Worm (Caenorhabditis elegans) whole organism, midembryonic: ENCODE data around the gene nspc-1.

Experiments
- T22C8.4 ChIP-seq: fragments of 200-800 bp; sonication (Bioruptor generic); IDR thresholded peaks from 2 replicates; pipeline ENCODE4 v1.3.6; 2022; ENCODE audit warnings: missing genetic modification characterization, missing compliant biosample characterization
- flt-1 ChIP-seq: fragments of 200-800 bp; sonication (Bioruptor generic); IDR thresholded peaks from 2 replicates; pipeline ENCODE4 v1.3.6; 2022; ENCODE audit warnings: missing genetic modification characterization, missing compliant biosample characterization
- klf-2 ChIP-seq: fragments of 200-800 bp; sonication (Bioruptor generic); conservative IDR thresholded peaks from 2 replicates; pipeline ENCODE4 v1.3.6; 2022; ENCODE audit warnings: missing genetic modification reagents, missing genetic modification characterization, missing compliant biosample characterization
- med-1 ChIP-seq: sonication (generic microtip); optimal IDR thresholded peaks from 2 replicates; lab custom pipeline; 2017; ENCODE audit warnings: missing genetic modification characterization, mild to moderate bottlenecking, missing compliant biosample characterization, antibody characterized with exemption, missing genetic modification reagents; ENCODE audit not compliant: insufficient read depth
- ref-1 ChIP-seq: fragments of 200-800 bp; sonication (Bioruptor generic); conservative IDR thresholded peaks from 2 replicates; pipeline ENCODE4 v1.3.6; 2022; ENCODE audit warnings: missing genetic modification reagents, missing genetic modification characterization, missing compliant biosample characterization
- ztf-23 ChIP-seq: fragments of 200-800 bp; sonication (Bioruptor generic); IDR thresholded peaks from 2 replicates; pipeline ENCODE4 v1.3.6; 2022; ENCODE audit warnings: missing genetic modification reagents, missing genetic modification characterization, missing compliant biosample characterization
- ztf-29 ChIP-seq: fragments of 200-800 bp; sonication (Bioruptor generic); IDR thresholded peaks from 2 replicates; pipeline ENCODE4 v1.3.6; 2022; ENCODE audit warnings: missing genetic modification reagents, missing genetic modification characterization, missing compliant biosample characterization

DNA sequence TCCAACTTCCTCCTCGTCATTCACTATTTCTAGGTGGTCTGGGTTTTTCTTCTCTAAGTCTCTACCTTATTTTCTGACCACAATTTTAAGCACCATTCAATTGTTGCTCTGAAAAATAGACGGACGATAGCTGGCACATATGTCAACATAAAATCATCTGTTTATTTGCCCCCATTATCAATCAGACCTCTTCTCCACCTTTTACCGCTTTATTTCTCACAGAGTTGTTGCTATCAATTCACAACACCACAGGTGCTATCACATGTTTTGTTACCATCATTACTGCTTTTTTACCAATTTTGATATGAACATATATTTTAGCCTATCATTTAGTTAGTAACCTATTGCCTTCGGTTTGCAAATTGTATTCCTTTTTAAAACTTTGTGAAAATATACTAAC is 42.2 kb downstream of the nspc-1 start:
- no peak for TF ChIP-seq klf-2 (GFP tag; lab: Robert Waterston, UW)
- TF ChIP-seq T22C8.4: no peak
- TF ChIP-seq med-1 (GFP tag; lab: Kevin White, UChicago): no peak
- TF ChIP-seq ztf-29 (GFP tag; lab: Robert Waterston, UW): no peak
- TF ChIP-seq ztf-23 (GFP tag; lab: Robert Waterston, UW): no peak
- no peak for TF ChIP-seq flt-1 (GFP tag; lab: Robert Waterston, UW)
- no peak for TF ChIP-seq ref-1 (GFP tag; lab: Robert Waterston, UW)
